Fruit fly (Drosophila melanogaster) S2 (cell line): ENCODE results near the gene kairos.

Source experiments
- CG8478 ChIP-seq: fragments of >200 bp; optimal IDR thresholded peaks from 2 replicates; lab custom pipeline; 2018
- CTCF ChIP-seq, 2 experiments: fragments of >200 bp; optimal IDR thresholded peaks; 2 replicates each; lab custom pipeline; 2018

dm6 chrX:18319912-18320520 lies 36.0 kb downstream of the kairos start:
- TF ChIP-seq CTCF (optimal IDR thresholded peaks at IDR 0.05; lab: Kevin White, UChicago): no peak
- no peak for TF ChIP-seq CG8478 (lab: Kevin White, UChicago)
